Worm (Caenorhabditis elegans): ENCODE data around the gene T28C6.5.

DNA sequence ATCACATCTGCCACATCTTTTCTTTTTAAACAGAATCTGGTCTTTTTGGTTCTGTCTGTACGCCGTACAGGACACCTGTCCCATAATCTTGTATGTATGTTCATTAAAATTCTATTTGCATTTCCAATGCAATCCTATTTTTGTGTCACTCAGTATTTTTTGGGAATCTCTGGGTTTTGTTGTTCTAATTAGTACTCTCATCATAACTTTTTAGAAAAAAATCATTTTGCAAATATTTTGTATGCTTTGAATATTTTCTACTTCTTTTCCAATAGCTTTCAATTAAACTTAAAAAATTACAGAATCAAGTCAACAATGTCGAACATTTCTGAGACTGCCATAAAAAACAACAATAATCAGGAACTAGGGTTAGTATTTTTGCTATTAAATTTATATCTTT is 1.2 kb upstream of the T28C6.5 start, which contains the start of gene T28C6.3:
- no peak for TF ChIP-seq ama-1 (optimal IDR thresholded peaks at IDR 0.05)
- TF ChIP-seq ama-1 (GFP tag; optimal IDR thresholded peaks at IDR 0.05): no peak
- no peak for TF ChIP-seq somi-1 (GFP tag; optimal IDR thresholded peaks at IDR 0.05)
- no peak for TF ChIP-seq F10E7.11 (tag; optimal IDR thresholded peaks at IDR 0.05)
- TF ChIP-seq snpc-4 (GFP tag; optimal IDR thresholded peaks at IDR 0.05): no peak
- no peak for TF ChIP-seq snpc-4 (tag; optimal IDR thresholded peaks at IDR 0.05)
- no peak for TF ChIP-seq ceh-79 (tag; optimal IDR thresholded peaks at IDR 0.05)
- no peak for TF ChIP-seq F49E8.2 (tag; optimal IDR thresholded peaks at IDR 0.05; ENCODE audit: insufficient read depth)
- no peak for TF ChIP-seq him-1 (tag; optimal IDR thresholded peaks at IDR 0.05)
- no peak for TF ChIP-seq hmg-1.2 (GFP tag; IDR thresholded peaks at IDR 0.05)
